Fruit fly (Drosophila melanogaster) whole organism, embryonic: ENCODE measurements around the gene Act87E.

Experiments
- Asciz ChIP-seq: fragments of 200-800 bp; sonication (Bioruptor generic); optimal IDR thresholded peaks from 2 replicates; lab custom pipeline; 2017; ENCODE audit warnings: missing biosample characterization, mild to moderate bottlenecking, missing genetic modification characterization, missing genetic modification reagents
- CG1024 ChIP-seq: fragments of 200-800 bp; sonication (Bioruptor generic); IDR thresholded peaks from 2 replicates; pipeline ENCODE4 v1.3.6; 2022; ENCODE audit warnings: missing biosample characterization, missing genetic modification characterization
- CG10654 ChIP-seq: fragments of 200-800 bp; sonication (Bioruptor generic); optimal IDR thresholded peaks from 2 replicates; lab custom pipeline; 2016; ENCODE audit warnings: missing biosample characterization, missing genetic modification characterization
- CG11085 ChIP-seq: fragments of 200-800 bp; sonication (Bioruptor generic); IDR thresholded peaks from 2 replicates; pipeline ENCODE4 v1.3.6; 2022; ENCODE audit warnings: missing biosample characterization, missing genetic modification characterization
- CG12769 ChIP-seq: fragments of 200-800 bp; sonication (Bioruptor generic); optimal IDR thresholded peaks from 2 replicates; lab custom pipeline; 2019; ENCODE audit warnings: missing biosample characterization, mild to moderate bottlenecking, missing genetic modification characterization, moderate library complexity
- CG14441 ChIP-seq: fragments of 200-800 bp; sonication (Bioruptor generic); IDR thresholded peaks from 2 replicates; pipeline ENCODE4 v1.3.6; 2022; ENCODE audit warnings: missing biosample characterization, missing genetic modification characterization
- CG14965 ChIP-seq: fragments of 200-800 bp; sonication (Bioruptor generic); optimal IDR thresholded peaks from 2 replicates; lab custom pipeline; 2016; ENCODE audit warnings: missing biosample characterization, missing genetic modification characterization, borderline replicate concordance
- CG1647 ChIP-seq: fragments of 200-800 bp; sonication (Bioruptor generic); optimal IDR thresholded peaks from 3 replicates; lab custom pipeline; 2016; ENCODE audit warnings: missing biosample characterization, missing genetic modification characterization
- CG16863 ChIP-seq: fragments of 200-800 bp; sonication (Bioruptor generic); optimal IDR thresholded peaks from 3 replicates; lab custom pipeline; 2016; ENCODE audit warnings: missing biosample characterization, missing genetic modification characterization
- CG17359 ChIP-seq: fragments of 200-800 bp; sonication (Bioruptor generic); optimal IDR thresholded peaks from 3 replicates; lab custom pipeline; 2018; ENCODE audit warnings: missing biosample characterization, mild to moderate bottlenecking, missing genetic modification characterization, moderate library complexity
- CG17912 ChIP-seq: fragments of 200-800 bp; sonication (Bioruptor generic); optimal IDR thresholded peaks from 2 replicates; lab custom pipeline; 2018; ENCODE audit warnings: missing biosample characterization, mild to moderate bottlenecking, missing genetic modification characterization
- CG2120 ChIP-seq: fragments of 200-800 bp; sonication (Bioruptor generic); optimal IDR thresholded peaks from 3 replicates; lab custom pipeline; 2016; ENCODE audit warnings: missing biosample characterization, missing genetic modification characterization
- CG2202 ChIP-seq: fragments of 200-800 bp; sonication (Bioruptor generic); optimal IDR thresholded peaks from 2 replicates; lab custom pipeline; 2018; ENCODE audit warnings: missing biosample characterization, mild to moderate bottlenecking, missing genetic modification characterization
- CG3281 ChIP-seq: fragments of 200-800 bp; sonication (Bioruptor generic); optimal IDR thresholded peaks from 3 replicates; lab custom pipeline; 2017; ENCODE audit warnings: missing biosample characterization, mild to moderate bottlenecking, missing genetic modification characterization
- CG3407 ChIP-seq: fragments of 200-800 bp; sonication (Bioruptor generic); optimal IDR thresholded peaks from 2 replicates; lab custom pipeline; 2018; ENCODE audit warnings: missing biosample characterization, mild to moderate bottlenecking, missing genetic modification characterization
- CG42726 ChIP-seq: fragments of 200-800 bp; sonication (Bioruptor generic); IDR thresholded peaks from 2 replicates; pipeline ENCODE4 v1.3.6; 2022; ENCODE audit warnings: missing biosample characterization, missing genetic modification characterization; ENCODE audit not compliant: partially characterized antibody
- CG4360 ChIP-seq: fragments of 200-800 bp; sonication (Bioruptor generic); IDR thresholded peaks from 2 replicates; pipeline ENCODE4 v1.3.6; 2022; ENCODE audit warnings: missing biosample characterization, missing genetic modification characterization
- CG4404 ChIP-seq: fragments of 200-800 bp; sonication (Bioruptor generic); IDR thresholded peaks from 2 replicates; pipeline ENCODE4 v1.3.6; 2022; ENCODE audit warnings: missing biosample characterization, missing genetic modification characterization
- CG4730 ChIP-seq: fragments of 200-800 bp; sonication (Bioruptor generic); IDR thresholded peaks from 2 replicates; pipeline ENCODE4 v1.3.6; 2022; ENCODE audit warnings: missing biosample characterization, missing genetic modification characterization
- CG5180 ChIP-seq: fragments of 200-800 bp; sonication (Bioruptor generic); optimal IDR thresholded peaks from 3 replicates; lab custom pipeline; 2017; ENCODE audit warnings: missing biosample characterization, missing genetic modification characterization, mild to moderate bottlenecking, moderate library complexity, missing genetic modification reagents
- CG6689 ChIP-seq: fragments of 200-800 bp; sonication (Bioruptor generic); IDR thresholded peaks from 2 replicates; pipeline ENCODE4 v1.3.6; 2022; ENCODE audit warnings: missing biosample characterization, missing genetic modification characterization
- CG6854 ChIP-seq: fragments of 200-800 bp; sonication (Bioruptor generic); optimal IDR thresholded peaks from 3 replicates; lab custom pipeline; 2017; ENCODE audit warnings: missing biosample characterization, mild to moderate bottlenecking, missing genetic modification characterization
- CG7839 ChIP-seq: fragments of 200-800 bp; sonication (Bioruptor generic); optimal IDR thresholded peaks from 3 replicates; lab custom pipeline; 2018; ENCODE audit warnings: missing biosample characterization, mild to moderate bottlenecking, missing genetic modification characterization, moderate library complexity
- CG9932 ChIP-seq: fragments of 200-800 bp; sonication (Bioruptor generic); IDR thresholded peaks from 2 replicates; pipeline ENCODE4 v1.3.6; 2022; ENCODE audit warnings: missing biosample characterization, missing genetic modification characterization
- D ChIP-seq, 2 experiments: fragments of 200-800 bp in 1 of 2; fragments of >200 bp in 1 of 2; sonication (Bioruptor generic) in 1 of 2; optimal IDR thresholded peaks; 2 replicates in 1 of 2; 3 replicates in 1 of 2; lab custom pipeline; 2017; ENCODE audit warnings: mild to moderate bottlenecking in 1 of 2, missing biosample characterization in 1 of 2, missing genetic modification characterization in 1 of 2, missing genetic modification reagents in 1 of 2
- Dek ChIP-seq: fragments of 200-800 bp; sonication (Bioruptor generic); optimal IDR thresholded peaks from 3 replicates; lab custom pipeline; 2019; ENCODE audit warnings: missing biosample characterization, mild to moderate bottlenecking, missing genetic modification characterization, moderate library complexity
- Dfd ChIP-seq, 2 experiments: fragments of >200 bp; optimal IDR thresholded peaks; 2 replicates each; lab custom pipeline; 2017; ENCODE audit warnings: missing biosample characterization in 2 of 2, missing genetic modification characterization in 2 of 2
- Fer1 ChIP-seq: fragments of 200-800 bp; sonication (Bioruptor generic); optimal IDR thresholded peaks from 2 replicates; lab custom pipeline; 2017; ENCODE audit warnings: missing biosample characterization, mild to moderate bottlenecking, missing genetic modification characterization
- HLHmδ ChIP-seq: fragments of 200-800 bp; sonication (Bioruptor generic); optimal IDR thresholded peaks from 2 replicates; lab custom pipeline; 2018; ENCODE audit warnings: missing biosample characterization, mild to moderate bottlenecking, missing genetic modification characterization, moderate library complexity
- Jarid2 ChIP-seq: fragments of 200-800 bp; sonication (Bioruptor generic); optimal IDR thresholded peaks from 3 replicates; lab custom pipeline; 2017; ENCODE audit warnings: mild to moderate bottlenecking, missing biosample characterization, missing genetic modification reagents, missing genetic modification characterization
- Med ChIP-seq: fragments of 200-800 bp; sonication (Bioruptor generic); peaks from one replicate; lab custom pipeline; 2016; ENCODE audit warnings: missing biosample characterization, missing genetic modification characterization, mild to moderate bottlenecking, inconsistent platforms, moderate library complexity
- Oli ChIP-seq: fragments of 200-800 bp; sonication (Bioruptor generic); optimal IDR thresholded peaks from 2 replicates; lab custom pipeline; 2018; ENCODE audit warnings: missing biosample characterization, mild to moderate bottlenecking, missing genetic modification characterization, moderate library complexity
- Side ChIP-seq: fragments of 200-800 bp; sonication (Bioruptor generic); optimal IDR thresholded peaks from 2 replicates; lab custom pipeline; 2016; ENCODE audit warnings: missing biosample characterization, missing genetic modification characterization
- Sox102F ChIP-seq: fragments of 200-800 bp; sonication (Bioruptor generic); optimal IDR thresholded peaks from 2 replicates; lab custom pipeline; 2018; ENCODE audit warnings: missing biosample characterization, mild to moderate bottlenecking, missing genetic modification characterization, moderate library complexity
- Trl ChIP-seq, 3 experiments: fragments of >200 bp in 2 of 3; fragments of 200-800 bp in 1 of 3; sonication (Bioruptor generic) in 1 of 3; optimal IDR thresholded peaks; 2 replicates in 1 of 3; 3 replicates in 2 of 3; lab custom pipeline; 2016 to 2017; ENCODE audit warnings: missing biosample characterization in 1 of 3, missing genetic modification characterization in 1 of 3
- Xbp1 ChIP-seq: fragments of 200-800 bp; sonication (Bioruptor generic); optimal IDR thresholded peaks from 3 replicates; lab custom pipeline; 2016; ENCODE audit warnings: missing biosample characterization, mild to moderate bottlenecking, missing genetic modification characterization
- ac ChIP-seq: fragments of 200-800 bp; sonication (Bioruptor generic); optimal IDR thresholded peaks from 3 replicates; lab custom pipeline; 2017; ENCODE audit warnings: missing biosample characterization, mild to moderate bottlenecking, missing genetic modification characterization
- aop ChIP-seq: fragments of 200-800 bp; sonication (Bioruptor generic); IDR thresholded peaks from 2 replicates; pipeline ENCODE4 v1.3.6; 2022; ENCODE audit warnings: missing biosample characterization, missing genetic modification characterization
- bsh ChIP-seq, 2 experiments: fragments of 200-800 bp; sonication (Bioruptor generic); optimal IDR thresholded peaks; 2 replicates each; lab custom pipeline; 2017 to 2018; ENCODE audit warnings: mild to moderate bottlenecking in 2 of 2, missing biosample characterization in 2 of 2, missing genetic modification characterization in 2 of 2, moderate library complexity in 1 of 2
- chinmo ChIP-seq: fragments of 200-800 bp; sonication (Bioruptor generic); IDR thresholded peaks from 4 replicates; pipeline ENCODE4 v1.3.6; 2022; ENCODE audit warnings: missing biosample characterization, missing genetic modification characterization; ENCODE audit not compliant: partially characterized antibody
- gsb ChIP-seq: fragments of 200-800 bp; sonication (Bioruptor generic); IDR thresholded peaks from 2 replicates; pipeline ENCODE4 v1.3.6; 2022; ENCODE audit warnings: missing biosample characterization, missing genetic modification characterization
- hkb ChIP-seq, 2 experiments: fragments of 200-800 bp in 1 of 2; fragments of >200 bp in 1 of 2; sonication (Bioruptor generic) in 1 of 2; IDR thresholded peaks in 1 of 2; optimal IDR thresholded peaks in 1 of 2; 2 replicates each; pipeline versions ENCODE4 v1.3.6 to Lab custom; 2017 to 2022; ENCODE audit warnings: missing biosample characterization in 1 of 2, missing genetic modification characterization in 1 of 2
- row ChIP-seq: fragments of 200-800 bp; sonication (Bioruptor generic); IDR thresholded peaks from 3 replicates; pipeline ENCODE4 v1.3.6; 2022; ENCODE audit warnings: missing biosample characterization, missing genetic modification characterization
- schlank ChIP-seq: fragments of 200-800 bp; sonication (Bioruptor generic); optimal IDR thresholded peaks from 2 replicates; lab custom pipeline; 2018; ENCODE audit warnings: missing biosample characterization, mild to moderate bottlenecking, missing genetic modification characterization
- sens ChIP-seq: fragments of 200-800 bp; sonication (Bioruptor generic); peaks from one replicate; lab custom pipeline; 2016; ENCODE audit warnings: missing biosample characterization, missing genetic modification characterization
- slbo ChIP-seq: fragments of 200-800 bp; sonication (Bioruptor generic); IDR thresholded peaks from 2 replicates; pipeline ENCODE4 v1.3.6; 2022; ENCODE audit warnings: missing biosample characterization, missing genetic modification characterization
- sna ChIP-seq: fragments of 200-800 bp; sonication (Bioruptor generic); IDR thresholded peaks from 2 replicates; pipeline ENCODE4 v1.3.6; 2022; ENCODE audit warnings: missing biosample characterization, missing genetic modification characterization; ENCODE audit not compliant: partially characterized antibody
- tll ChIP-seq, 2 experiments: fragments of 200-800 bp in 1 of 2; fragments of >200 bp in 1 of 2; sonication (Bioruptor generic) in 1 of 2; optimal IDR thresholded peaks; 2 replicates each; lab custom pipeline; 2017 to 2019; ENCODE audit warnings: missing biosample characterization in 2 of 2, missing genetic modification characterization in 2 of 2, mild to moderate bottlenecking in 1 of 2, moderate library complexity in 1 of 2
- vvl ChIP-seq: fragments of 200-800 bp; sonication (Bioruptor generic); IDR thresholded peaks from 2 replicates; pipeline ENCODE4 v1.3.6; 2022; ENCODE audit warnings: missing biosample characterization, missing genetic modification characterization
- zfh2 ChIP-seq: fragments of 200-800 bp; sonication (Bioruptor generic); optimal IDR thresholded peaks from 2 replicates; lab custom pipeline; 2016; ENCODE audit warnings: missing biosample characterization, missing genetic modification characterization

Gene Act87E

dm6 chr3R:13441703-13442102, 15.9 kb downstream of the Act87E start (continued):
- TF ChIP-seq Trl (optimal IDR thresholded peaks at IDR 0.05; lab: Kevin White, UChicago) (no peak), Trl (GFP tag; optimal IDR thresholded peaks at IDR 0.05; lab: Kevin White, UChicago) (no peak), CG12769 (tag; lab: Kevin White, UChicago) (peak; percentile 19), CG1647 (GFP tag; lab: Kevin White, UChicago) (no peak), CG1024 (GFP tag; lab: Robert Waterston, UW) (no peak), tll (GFP tag; optimal IDR thresholded peaks at IDR 0.05; lab: Kevin White, UChicago) (no peak), Oli (peak; percentile 31), Xbp1 (no peak), zfh2 (GFP tag; lab: Kevin White, UChicago) (no peak), D (optimal IDR thresholded peaks at IDR 0.05; lab: Kevin White, UChicago) (no peak), D (GFP tag; optimal IDR thresholded peaks at IDR 0.05; lab: Kevin White, UChicago) (no peak), CG14441 (GFP tag; lab: Robert Waterston, UW) (no peak), CG14965 (GFP tag; lab: Kevin White, UChicago) (no peak), sens (GFP tag; lab: Kevin White, UChicago) (no peak), CG3281 (no peak), Asciz (GFP tag; lab: Kevin White, UChicago) (peak; percentile 27), hkb (optimal IDR thresholded peaks at IDR 0.05; lab: Kevin White, UChicago) (no peak), hkb (GFP tag; IDR thresholded peaks at IDR 0.05; lab: Robert Waterston, UW) (no peak), CG17359 (tag; lab: Kevin White, UChicago) (peak; percentile 18), row (no peak), CG17912 (GFP tag; lab: Kevin White, UChicago) (no peak), slbo (GFP tag; lab: Robert Waterston, UW) (no peak), Jarid2 (GFP tag; lab: Kevin White, UChicago) (no peak), gsb (GFP tag; lab: Robert Waterston, UW) (no peak), CG7839 (tag; lab: Kevin White, UChicago) (peak; percentile 17), Fer1 (peak; percentile 2), Med (peak; percentile 79), CG6689 (GFP tag; lab: Robert Waterston, UW) (no peak), CG16863 (no peak), CG4730 (GFP tag; lab: Robert Waterston, UW) (no peak), Dek (tag; lab: Kevin White, UChicago) (no peak), CG10654 (GFP tag; lab: Kevin White, UChicago) (no peak), HLHmδ (GFP tag; lab: Kevin White, UChicago) (no peak), vvl (no peak), CG2202 (tag; lab: Kevin White, UChicago) (no peak), CG5180 (GFP tag; lab: Kevin White, UChicago) (no peak), Side (GFP tag; lab: Kevin White, UChicago) (no peak), sna (GFP tag; lab: Robert Waterston, UW) (no peak), bsh (GFP tag; optimal IDR thresholded peaks at IDR 0.05; lab: Kevin White, UChicago) (no peak), CG9932 (GFP tag; lab: Robert Waterston, UW) (no peak), CG42726 (GFP tag; lab: Robert Waterston, UW) (no peak), chinmo (GFP tag; lab: Robert Waterston, UW) (no peak), CG11085 (GFP tag; lab: Robert Waterston, UW) (no peak), CG3407 (GFP tag; lab: Kevin White, UChicago) (no peak), schlank (tag; lab: Kevin White, UChicago) (peak; percentile 7), Sox102F (GFP tag; lab: Kevin White, UChicago) (no peak), Dfd (GFP tag; optimal IDR thresholded peaks at IDR 0.05; lab: Kevin White, UChicago) (no peak), CG4360 (no peak), ac (GFP tag; lab: Kevin White, UChicago) (no peak), aop (GFP tag; lab: Robert Waterston, UW) (no peak), CG6854 (GFP tag; lab: Kevin White, UChicago) (no peak), CG4404 (GFP tag; lab: Robert Waterston, UW) (no peak), CG2120 (no peak)
